Fruit fly (Drosophila melanogaster) whole organism, embryonic: ENCODE data around the gene CG34248.
A peak's percentile ranks its signal among the peaks of the same experiment; 100 is the strongest.

Experiments
- Ada2b ChIP-seq: fragments of 200-800 bp; sonication (Bioruptor generic); IDR thresholded peaks from 2 replicates; pipeline ENCODE4 v1.3.6; 2022; ENCODE audit warnings: missing biosample characterization, missing genetic modification characterization
- BEAF-32 ChIP-seq: fragments of 200-800 bp; sonication (Bioruptor generic); optimal IDR thresholded peaks from 3 replicates; lab custom pipeline; 2017; ENCODE audit warnings: missing biosample characterization, missing genetic modification characterization, mild to moderate bottlenecking, moderate library complexity, missing genetic modification reagents
- Blimp-1 ChIP-seq: fragments of 200-800 bp; sonication (Bioruptor generic); optimal IDR thresholded peaks from 3 replicates; lab custom pipeline; 2018; ENCODE audit warnings: missing biosample characterization, missing genetic modification characterization, mild to moderate bottlenecking, moderate library complexity, missing genetic modification reagents
- CG10321 ChIP-seq: fragments of 200-800 bp; sonication (Bioruptor generic); IDR thresholded peaks from 2 replicates; pipeline ENCODE4 v1.3.6; 2022; ENCODE audit warnings: missing biosample characterization, missing genetic modification characterization
- CG10543 ChIP-seq: fragments of 200-800 bp; sonication (Bioruptor generic); optimal IDR thresholded peaks from 3 replicates; lab custom pipeline; 2017; ENCODE audit warnings: missing biosample characterization, mild to moderate bottlenecking, missing genetic modification characterization, moderate library complexity
- CG10979 ChIP-seq: fragments of 200-800 bp; sonication (Bioruptor generic); optimal IDR thresholded peaks from 2 replicates; lab custom pipeline; 2018; ENCODE audit warnings: missing biosample characterization, mild to moderate bottlenecking, missing genetic modification characterization, moderate library complexity
- CG11723 ChIP-seq: fragments of 200-800 bp; sonication (Bioruptor generic); optimal IDR thresholded peaks from 2 replicates; lab custom pipeline; 2017; ENCODE audit warnings: missing biosample characterization, mild to moderate bottlenecking, missing genetic modification characterization
- CG13287 ChIP-seq: fragments of 200-800 bp; sonication (Bioruptor generic); IDR thresholded peaks from 2 replicates; pipeline ENCODE4 v1.3.6; 2022; ENCODE audit warnings: missing biosample characterization, missing genetic modification characterization; ENCODE audit not compliant: partially characterized antibody
- CG13296 ChIP-seq: fragments of 200-800 bp; sonication (Bioruptor generic); optimal IDR thresholded peaks from 3 replicates; lab custom pipeline; 2018; ENCODE audit warnings: missing biosample characterization, mild to moderate bottlenecking, missing genetic modification characterization
- CG17186 ChIP-seq: fragments of 200-800 bp; sonication (Bioruptor generic); optimal IDR thresholded peaks from 3 replicates; lab custom pipeline; 2017; ENCODE audit warnings: missing biosample characterization, missing genetic modification reagents, missing genetic modification characterization
- CG1792 ChIP-seq: fragments of 200-800 bp; sonication (Bioruptor generic); optimal IDR thresholded peaks from 2 replicates; lab custom pipeline; 2016; ENCODE audit warnings: missing biosample characterization, missing genetic modification characterization
- CG2202 ChIP-seq: fragments of 200-800 bp; sonication (Bioruptor generic); optimal IDR thresholded peaks from 2 replicates; lab custom pipeline; 2018; ENCODE audit warnings: missing biosample characterization, mild to moderate bottlenecking, missing genetic modification characterization
- CG34224 ChIP-seq: fragments of 200-800 bp; sonication (Bioruptor generic); IDR thresholded peaks from 3 replicates; pipeline ENCODE4 v1.3.6; 2022; ENCODE audit warnings: missing biosample characterization, missing genetic modification characterization; ENCODE audit not compliant: partially characterized antibody
- CG4328 ChIP-seq: fragments of 200-800 bp; sonication (Bioruptor generic); optimal IDR thresholded peaks from 3 replicates; lab custom pipeline; 2017; ENCODE audit warnings: missing biosample characterization, missing genetic modification reagents, missing genetic modification characterization
- CG4424 ChIP-seq: fragments of 200-800 bp; sonication (Bioruptor generic); optimal IDR thresholded peaks from 3 replicates; lab custom pipeline; 2016; ENCODE audit warnings: missing biosample characterization, missing genetic modification characterization
- CG7271 ChIP-seq: fragments of 200-800 bp; sonication (Bioruptor generic); optimal IDR thresholded peaks from 2 replicates; lab custom pipeline; 2018; ENCODE audit warnings: missing biosample characterization, mild to moderate bottlenecking, missing genetic modification characterization, moderate library complexity
- CG7556 ChIP-seq: fragments of 200-800 bp; sonication (Bioruptor generic); optimal IDR thresholded peaks from 2 replicates; lab custom pipeline; 2017; ENCODE audit warnings: missing biosample characterization, mild to moderate bottlenecking, missing genetic modification characterization
- CG8290 ChIP-seq, 3 experiments: fragments of 200-800 bp; sonication (Bioruptor generic); optimal IDR thresholded peaks; 2 replicates each; lab custom pipeline; 2016 to 2019; ENCODE audit warnings: missing biosample characterization in 3 of 3, missing genetic modification characterization in 3 of 3, mild to moderate bottlenecking in 2 of 3, moderate library complexity in 1 of 3
- CG9609 ChIP-seq: fragments of 200-800 bp; sonication (Bioruptor generic); optimal IDR thresholded peaks from 3 replicates; lab custom pipeline; 2016; ENCODE audit warnings: missing biosample characterization, missing genetic modification characterization
- Dbx ChIP-seq: fragments of 200-800 bp; sonication (Bioruptor generic); IDR thresholded peaks from 3 replicates; pipeline ENCODE4 v1.3.6; 2022; ENCODE audit warnings: missing biosample characterization, missing genetic modification characterization
- Fer3 ChIP-seq: fragments of 200-800 bp; sonication (Bioruptor generic); optimal IDR thresholded peaks from 2 replicates; lab custom pipeline; 2018; ENCODE audit warnings: missing biosample characterization, mild to moderate bottlenecking, missing genetic modification characterization, moderate library complexity
- Hr51 ChIP-seq, 2 experiments: fragments of 200-800 bp; sonication (Bioruptor generic); optimal IDR thresholded peaks; 2 replicates in 1 of 2; 3 replicates in 1 of 2; lab custom pipeline; 2016 to 2018; ENCODE audit warnings: missing biosample characterization in 2 of 2, missing genetic modification characterization in 2 of 2, mild to moderate bottlenecking in 1 of 2, moderate library complexity in 1 of 2
- Lpt ChIP-seq: fragments of >200 bp; optimal IDR thresholded peaks from 2 replicates; lab custom pipeline; 2018; ENCODE audit warnings: missing biosample characterization, missing genetic modification characterization
- Meics ChIP-seq: fragments of 200-800 bp; sonication (Bioruptor generic); optimal IDR thresholded peaks from 2 replicates; lab custom pipeline; 2017; ENCODE audit warnings: missing biosample characterization, mild to moderate bottlenecking, missing genetic modification characterization
- NC2β ChIP-seq: fragments of 200-800 bp; sonication (Bioruptor generic); optimal IDR thresholded peaks from 2 replicates; lab custom pipeline; 2016; ENCODE audit warnings: missing biosample characterization, missing genetic modification characterization
- Nf-YB ChIP-seq: fragments of 200-800 bp; sonication (Bioruptor generic); optimal IDR thresholded peaks from 3 replicates; lab custom pipeline; 2019; ENCODE audit warnings: missing biosample characterization, mild to moderate bottlenecking, missing genetic modification characterization, moderate library complexity
- PHDP ChIP-seq: fragments of 200-800 bp; sonication (Bioruptor generic); optimal IDR thresholded peaks from 3 replicates; lab custom pipeline; 2018; ENCODE audit warnings: missing biosample characterization, mild to moderate bottlenecking, missing genetic modification characterization, moderate library complexity
- Ssrp ChIP-seq: fragments of 200-800 bp; sonication (Bioruptor generic); optimal IDR thresholded peaks from 2 replicates; lab custom pipeline; 2018; ENCODE audit warnings: missing biosample characterization, mild to moderate bottlenecking, missing genetic modification characterization, moderate library complexity
- Tbp ChIP-seq: fragments of >200 bp; optimal IDR thresholded peaks from 2 replicates; lab custom pipeline; 2018; ENCODE audit warnings: missing biosample characterization, missing genetic modification characterization
- amos ChIP-seq: fragments of 200-800 bp; sonication (Bioruptor generic); IDR thresholded peaks from 2 replicates; pipeline ENCODE4 v1.3.6; 2022; ENCODE audit warnings: missing biosample characterization, missing genetic modification characterization; ENCODE audit not compliant: partially characterized antibody
- chm ChIP-seq: fragments of 200-800 bp; sonication (Bioruptor generic); IDR thresholded peaks from 2 replicates; pipeline ENCODE4 v1.3.6; 2022; ENCODE audit warnings: missing biosample characterization, missing genetic modification characterization
- dysf ChIP-seq: fragments of 200-800 bp; sonication (Bioruptor generic); IDR thresholded peaks from 3 replicates; pipeline ENCODE4 v1.3.6; 2022; ENCODE audit warnings: missing biosample characterization, missing genetic modification characterization
- gem ChIP-seq: fragments of 200-800 bp; sonication (Bioruptor generic); optimal IDR thresholded peaks from 2 replicates; lab custom pipeline; 2019; ENCODE audit warnings: missing biosample characterization, mild to moderate bottlenecking, missing genetic modification characterization, moderate library complexity
- gsb-n ChIP-seq: fragments of 200-800 bp; sonication (Bioruptor generic); optimal IDR thresholded peaks from 3 replicates; lab custom pipeline; 2018; ENCODE audit warnings: missing biosample characterization, mild to moderate bottlenecking, missing genetic modification characterization
- ind ChIP-seq: fragments of 200-800 bp; sonication (Bioruptor generic); optimal IDR thresholded peaks from 3 replicates; lab custom pipeline; 2016; ENCODE audit warnings: missing biosample characterization, missing genetic modification characterization
- knrl ChIP-seq: fragments of 200-800 bp; sonication (Bioruptor generic); IDR thresholded peaks from 3 replicates; pipeline ENCODE4 v1.3.6; 2022; ENCODE audit warnings: missing biosample characterization, missing genetic modification characterization; ENCODE audit not compliant: partially characterized antibody
- luna ChIP-seq: fragments of 200-800 bp; sonication (Bioruptor generic); optimal IDR thresholded peaks from 2 replicates; lab custom pipeline; 2016; ENCODE audit warnings: missing biosample characterization, missing genetic modification characterization
- nmo ChIP-seq: fragments of 200-800 bp; sonication (Bioruptor generic); optimal IDR thresholded peaks from 2 replicates; lab custom pipeline; 2018; ENCODE audit warnings: missing biosample characterization, mild to moderate bottlenecking, missing genetic modification characterization, moderate library complexity
- odd ChIP-seq: fragments of 200-800 bp; sonication (Bioruptor generic); optimal IDR thresholded peaks from 2 replicates; lab custom pipeline; 2017; ENCODE audit warnings: missing biosample characterization, mild to moderate bottlenecking, missing genetic modification characterization
- otp ChIP-seq: fragments of 200-800 bp; sonication (Bioruptor generic); IDR thresholded peaks from 3 replicates; pipeline ENCODE4, ENCODE4 v1.3.6; 2022; ENCODE audit warnings: missing biosample characterization, missing genetic modification characterization
- p53 ChIP-seq: fragments of 200-800 bp; sonication (Bioruptor generic); optimal IDR thresholded peaks from 2 replicates; lab custom pipeline; 2016; ENCODE audit warnings: missing biosample characterization, missing genetic modification characterization
- run ChIP-seq: fragments of 200-800 bp; sonication (Bioruptor generic); optimal IDR thresholded peaks from 3 replicates; lab custom pipeline; 2018; ENCODE audit warnings: missing biosample characterization, mild to moderate bottlenecking, missing genetic modification characterization
- sisA ChIP-seq: fragments of 200-800 bp; sonication (Bioruptor generic); IDR thresholded peaks from 2 replicates; pipeline ENCODE4 v1.3.6; 2022; ENCODE audit warnings: missing biosample characterization, missing genetic modification characterization
- slbo ChIP-seq: fragments of 200-800 bp; sonication (Bioruptor generic); IDR thresholded peaks from 2 replicates; pipeline ENCODE4 v1.3.6; 2022; ENCODE audit warnings: missing biosample characterization, missing genetic modification characterization
- sr ChIP-seq: fragments of 200-800 bp; sonication (Bioruptor generic); IDR thresholded peaks from 3 replicates; pipeline ENCODE4 v1.3.6; 2022; ENCODE audit warnings: missing biosample characterization, missing genetic modification characterization
- tin ChIP-seq: fragments of 200-800 bp; sonication (Bioruptor generic); optimal IDR thresholded peaks from 3 replicates; lab custom pipeline; 2016; ENCODE audit warnings: missing biosample characterization, missing genetic modification characterization
- tll ChIP-seq, 2 experiments: fragments of 200-800 bp in 1 of 2; fragments of >200 bp in 1 of 2; sonication (Bioruptor generic) in 1 of 2; optimal IDR thresholded peaks; 2 replicates each; lab custom pipeline; 2017 to 2019; ENCODE audit warnings: missing biosample characterization in 2 of 2, missing genetic modification characterization in 2 of 2, mild to moderate bottlenecking in 1 of 2, moderate library complexity in 1 of 2
- tna ChIP-seq: fragments of 200-800 bp; sonication (Bioruptor generic); IDR thresholded peaks from 2 replicates; pipeline ENCODE4 v1.3.6; 2022; ENCODE audit warnings: missing biosample characterization, missing genetic modification characterization; ENCODE audit not compliant: partially characterized antibody
- unpg ChIP-seq: fragments of 200-800 bp; sonication (Bioruptor generic); optimal IDR thresholded peaks from 3 replicates; lab custom pipeline; 2018; ENCODE audit warnings: missing biosample characterization, mild to moderate bottlenecking, missing genetic modification characterization, moderate library complexity

The CG34248 gene

DNA sequence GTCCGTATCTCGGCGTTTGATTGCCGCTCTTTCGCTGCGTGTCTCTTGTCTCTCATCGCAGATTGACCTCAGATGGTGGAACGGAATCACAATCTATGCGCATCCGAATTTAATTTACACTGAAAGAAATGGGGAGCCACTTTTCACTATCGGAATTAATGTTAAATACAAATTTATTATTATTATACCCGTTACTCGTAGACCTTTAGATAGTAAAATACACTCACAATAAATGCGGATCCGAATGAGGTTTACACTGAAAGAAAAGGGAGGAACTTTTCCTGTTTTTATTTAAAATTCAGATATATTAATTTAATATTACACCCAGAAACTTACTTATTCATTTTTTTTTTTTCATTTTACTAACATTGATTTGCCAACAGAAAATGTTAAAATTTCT lies 18.4 kb upstream of the CG34248 start (continued):
- TF ChIP-seq Tbp (GFP tag; lab: Kevin White, UChicago): no peak
- no peak for TF ChIP-seq luna (GFP tag; lab: Kevin White, UChicago)
- TF ChIP-seq Ssrp (tag; lab: Kevin White, UChicago): no peak
- no peak for TF ChIP-seq CG10543
- peak; percentile 10 for TF ChIP-seq tin (GFP tag; lab: Kevin White, UChicago)
- no peak for TF ChIP-seq CG7556 (GFP tag; lab: Kevin White, UChicago)
- TF ChIP-seq CG7271: no peak
- no peak; the same call in 2 of the 3 replicates for TF ChIP-seq sr
- no peak for TF ChIP-seq chm (GFP tag; lab: Robert Waterston, UW)
- peak; percentile 39 for TF ChIP-seq Meics (GFP tag; lab: Kevin White, UChicago)
- TF ChIP-seq run (tag; lab: Kevin White, UChicago): no peak
- no peak for TF ChIP-seq CG34224 (GFP tag; lab: Robert Waterston, UW)
- TF ChIP-seq knrl: no peak
- no peak for TF ChIP-seq CG8290 (GFP tag; optimal IDR thresholded peaks at IDR 0.05; lab: Kevin White, UChicago)
- TF ChIP-seq CG8290 (tag; optimal IDR thresholded peaks at IDR 0.05; lab: Kevin White, UChicago): no peak
- no peak for TF ChIP-seq otp (GFP tag; lab: Robert Waterston, UW)
- TF ChIP-seq dysf (GFP tag; lab: Robert Waterston, UW): peak; percentile 61; the same call in 2 of the 3 replicates
- TF ChIP-seq gem: peak; percentile 65
- no peak for TF ChIP-seq gsb-n (tag; lab: Kevin White, UChicago)
- TF ChIP-seq Ada2b (GFP tag; lab: Robert Waterston, UW): peak; percentile 58; the same call in 1 of the 2 replicates
- no peak for TF ChIP-seq Dbx
- TF ChIP-seq p53: no peak
- peak; percentile 15; the same call in 1 of the 2 replicates for TF ChIP-seq sisA (GFP tag; lab: Robert Waterston, UW)
- TF ChIP-seq nmo (GFP tag; lab: Kevin White, UChicago): peak; percentile 2
- TF ChIP-seq slbo (GFP tag; lab: Robert Waterston, UW): peak; percentile 22; the same call in 1 of the 2 replicates
- TF ChIP-seq amos (GFP tag; lab: Robert Waterston, UW): no peak
- no peak for TF ChIP-seq CG4328 (GFP tag; lab: Kevin White, UChicago)
- no peak for TF ChIP-seq CG1792
- no peak for TF ChIP-seq CG17186 (GFP tag; lab: Kevin White, UChicago)
- no peak for TF ChIP-seq CG13287 (GFP tag; lab: Robert Waterston, UW)
- TF ChIP-seq CG10321: 0 out of 2 replicates have a peak, but pooled peaks have one; percentile 9
- no peak for TF ChIP-seq BEAF-32 (GFP tag; lab: Kevin White, UChicago)
- no peak for TF ChIP-seq odd (GFP tag; lab: Kevin White, UChicago)
- no peak for TF ChIP-seq CG10979
- TF ChIP-seq ind: peak; percentile 23
- TF ChIP-seq CG4424 (GFP tag; lab: Kevin White, UChicago): peak; percentile 38
- peak in 1 of 2 experiments; percentile 69 for TF ChIP-seq Hr51 (GFP tag; optimal IDR thresholded peaks at IDR 0.05; lab: Kevin White, UChicago)
- TF ChIP-seq unpg (GFP tag; lab: Kevin White, UChicago): peak; percentile 59
- no peak for TF ChIP-seq PHDP (tag; lab: Kevin White, UChicago)
- TF ChIP-seq CG2202: no peak
- no peak for TF ChIP-seq NC2β
- no peak for TF ChIP-seq CG9609
- no peak for TF ChIP-seq Nf-YB
- TF ChIP-seq Lpt (GFP tag; lab: Kevin White, UChicago): no peak
- TF ChIP-seq tll (GFP tag; optimal IDR thresholded peaks at IDR 0.05; lab: Kevin White, UChicago): no peak
- no peak for TF ChIP-seq CG11723
- TF ChIP-seq Blimp-1 (GFP tag; lab: Kevin White, UChicago): peak; percentile 22
- TF ChIP-seq CG13296: peak; percentile 39
- no peak for TF ChIP-seq tna
- TF ChIP-seq Fer3 (tag; lab: Kevin White, UChicago): no peak
